Worm (Caenorhabditis elegans) whole organism, L3 larva: ENCODE results near the gene eri-5.

Source experiments
- R02D3.7 ChIP-seq: fragments of 150-350 bp; optimal IDR thresholded peaks from 2 replicates; lab custom pipeline; 2014; ENCODE audit warnings: missing biosample characterization, missing genetic modification characterization
- ZK546.5 ChIP-seq: sonication (generic microtip); optimal IDR thresholded peaks from 2 replicates; lab custom pipeline; 2017; ENCODE audit warnings: missing biosample characterization, missing genetic modification characterization
- aly-2 ChIP-seq: fragments of 150-350 bp; optimal IDR thresholded peaks from 2 replicates; lab custom pipeline; 2014; ENCODE audit warnings: missing biosample characterization, missing genetic modification characterization
- ama-1 ChIP-seq: fragments of 150-350 bp; optimal IDR thresholded peaks from 2 replicates; lab custom pipeline; 2018
- ceh-16 ChIP-seq: sonication (generic microtip); optimal IDR thresholded peaks from 2 replicates; lab custom pipeline; 2017; ENCODE audit warnings: missing biosample characterization, missing genetic modification characterization
- ceh-28 ChIP-seq: fragments of 150-350 bp; optimal IDR thresholded peaks from 2 replicates; lab custom pipeline; 2014; ENCODE audit warnings: missing biosample characterization, missing genetic modification reagents, missing genetic modification characterization
- ceh-82 ChIP-seq: fragments of 150-350 bp; optimal IDR thresholded peaks from 2 replicates; lab custom pipeline; 2014; ENCODE audit warnings: missing biosample characterization, missing genetic modification characterization
- ceh-9 ChIP-seq: sonication (generic microtip); optimal IDR thresholded peaks from 2 replicates; lab custom pipeline; 2018; ENCODE audit warnings: missing biosample characterization, missing genetic modification characterization
- daf-12 ChIP-seq: fragments of 150-350 bp; optimal IDR thresholded peaks from 2 replicates; lab custom pipeline; 2014; ENCODE audit warnings: missing biosample characterization, missing genetic modification reagents, missing genetic modification characterization
- egl-27 ChIP-seq: sonication (generic microtip); optimal IDR thresholded peaks from 4 replicates; lab custom pipeline; 2017; ENCODE audit warnings: missing biosample characterization, missing genetic modification reagents, missing genetic modification characterization
- egl-5 ChIP-seq: fragments of 150-350 bp; optimal IDR thresholded peaks from 2 replicates; lab custom pipeline; 2017; ENCODE audit warnings: missing biosample characterization, missing genetic modification reagents, missing genetic modification characterization, inconsistent platforms
- elt-1 ChIP-seq: fragments of 150-350 bp; optimal IDR thresholded peaks from 2 replicates; lab custom pipeline; 2014; ENCODE audit warnings: missing biosample characterization, missing genetic modification characterization
- elt-2 ChIP-seq: sonication (generic microtip); optimal IDR thresholded peaks from 2 replicates; lab custom pipeline; 2016; ENCODE audit warnings: missing genetic modification reagents, mild to moderate bottlenecking, missing genetic modification characterization, missing compliant biosample characterization
- elt-3 ChIP-seq, 3 experiments: fragments of 150-350 bp in 1 of 3; sonication (generic microtip) in 2 of 3; optimal IDR thresholded peaks; 2 replicates in 2 of 3; 4 replicates in 1 of 3; lab custom pipeline; 2014 to 2017; ENCODE audit warnings: missing biosample characterization in 3 of 3, missing genetic modification characterization in 3 of 3
- eor-1 ChIP-seq, 2 experiments: fragments of 150-350 bp; optimal IDR thresholded peaks; 2 replicates each; lab custom pipeline; 2014 to 2018; ENCODE audit warnings: missing biosample characterization in 2 of 2, missing genetic modification characterization in 2 of 2
- fkh-10 ChIP-seq: sonication (generic microtip); optimal IDR thresholded peaks from 2 replicates; lab custom pipeline; 2017; ENCODE audit warnings: missing biosample characterization, missing genetic modification reagents, missing genetic modification characterization
- fkh-2 ChIP-seq: fragments of 150-350 bp; optimal IDR thresholded peaks from 2 replicates; lab custom pipeline; 2014; ENCODE audit warnings: missing biosample characterization, missing genetic modification reagents, missing genetic modification characterization
- fos-1 ChIP-seq: fragments of 150-350 bp; optimal IDR thresholded peaks from 2 replicates; lab custom pipeline; 2014; ENCODE audit warnings: missing biosample characterization, missing genetic modification characterization
- hmg-11 ChIP-seq: sonication (generic microtip); optimal IDR thresholded peaks from 2 replicates; lab custom pipeline; 2016; ENCODE audit warnings: missing genetic modification characterization, missing compliant biosample characterization
- jun-1 ChIP-seq: fragments of 150-350 bp; optimal IDR thresholded peaks from 2 replicates; lab custom pipeline; 2014; ENCODE audit warnings: missing biosample characterization, missing genetic modification reagents, missing genetic modification characterization
- lin-15B ChIP-seq: fragments of 150-350 bp; optimal IDR thresholded peaks from 2 replicates; lab custom pipeline; 2014; ENCODE audit warnings: missing biosample characterization, missing genetic modification characterization
- lin-39 ChIP-seq: fragments of 150-350 bp; optimal IDR thresholded peaks from 2 replicates; lab custom pipeline; 2018; ENCODE audit warnings: missing biosample characterization, missing genetic modification reagents, missing genetic modification characterization
- lsy-12 ChIP-seq: sonication (generic microtip); optimal IDR thresholded peaks from 2 replicates; lab custom pipeline; 2016; ENCODE audit warnings: mild to moderate bottlenecking, missing genetic modification characterization, missing compliant biosample characterization
- mdl-1 ChIP-seq: fragments of 150-350 bp; optimal IDR thresholded peaks from 2 replicates; lab custom pipeline; 2014; ENCODE audit warnings: missing biosample characterization, missing genetic modification characterization
- mml-1 ChIP-seq: fragments of 150-350 bp; sonication (generic microtip); optimal IDR thresholded peaks from 3 replicates; lab custom pipeline; 2014; ENCODE audit warnings: missing biosample characterization, missing genetic modification characterization
- nfya-1 ChIP-seq: sonication (generic microtip); optimal IDR thresholded peaks from 2 replicates; lab custom pipeline; 2017; ENCODE audit warnings: missing genetic modification characterization, mild to moderate bottlenecking, missing compliant biosample characterization, antibody characterized with exemption, moderate library complexity; ENCODE audit not compliant: insufficient read depth
- nhr-11 ChIP-seq: fragments of 150-350 bp; optimal IDR thresholded peaks from 2 replicates; lab custom pipeline; 2014; ENCODE audit warnings: missing biosample characterization, missing genetic modification characterization
- nhr-12 ChIP-seq: fragments of 150-350 bp; optimal IDR thresholded peaks from 2 replicates; lab custom pipeline; 2014; ENCODE audit warnings: missing biosample characterization, missing genetic modification characterization
- nhr-23 ChIP-seq: fragments of 150-350 bp; optimal IDR thresholded peaks from 2 replicates; lab custom pipeline; 2014; ENCODE audit warnings: missing biosample characterization, missing genetic modification reagents, missing genetic modification characterization
- nhr-237 ChIP-seq: fragments of 150-350 bp; optimal IDR thresholded peaks from 2 replicates; lab custom pipeline; 2014; ENCODE audit warnings: missing biosample characterization, missing genetic modification characterization
- nhr-25 ChIP-seq: sonication (generic microtip); optimal IDR thresholded peaks from 2 replicates; lab custom pipeline; 2017; ENCODE audit warnings: missing biosample characterization, missing genetic modification characterization
- nhr-28 ChIP-seq: fragments of 150-350 bp; optimal IDR thresholded peaks from 2 replicates; lab custom pipeline; 2014; ENCODE audit warnings: missing biosample characterization, missing genetic modification characterization
- nhr-43 ChIP-seq: sonication (generic microtip); optimal IDR thresholded peaks from 2 replicates; lab custom pipeline; 2016; ENCODE audit warnings: mild to moderate bottlenecking, missing genetic modification characterization, missing compliant biosample characterization; ENCODE audit not compliant: poor library complexity, severe bottlenecking
- nhr-67 ChIP-seq: fragments of 150-350 bp; optimal IDR thresholded peaks from 2 replicates; lab custom pipeline; 2014; ENCODE audit warnings: missing biosample characterization, missing genetic modification characterization
- nhr-76 ChIP-seq: fragments of 150-350 bp; sonication (generic microtip); optimal IDR thresholded peaks from 5 replicates; lab custom pipeline; 2014; ENCODE audit warnings: missing biosample characterization, missing genetic modification characterization
- nhr-77 ChIP-seq: fragments of 150-350 bp; optimal IDR thresholded peaks from 2 replicates; lab custom pipeline; 2014; ENCODE audit warnings: missing biosample characterization, missing genetic modification characterization
- pha-4 ChIP-seq: fragments of 150-350 bp; optimal IDR thresholded peaks from 2 replicates; lab custom pipeline; 2014; ENCODE audit warnings: missing biosample characterization, missing genetic modification reagents, missing genetic modification characterization
- pqm-1 ChIP-seq: fragments of 150-350 bp; optimal IDR thresholded peaks from 2 replicates; lab custom pipeline; 2017; ENCODE audit warnings: missing biosample characterization, missing genetic modification characterization, inconsistent platforms
- sea-2 ChIP-seq: fragments of 150-350 bp; sonication (generic microtip); optimal IDR thresholded peaks from 4 replicates; lab custom pipeline; 2014; ENCODE audit warnings: missing biosample characterization, missing genetic modification reagents, missing genetic modification characterization
- skn-1 ChIP-seq: fragments of 150-350 bp; optimal IDR thresholded peaks from 2 replicates; lab custom pipeline; 2014; ENCODE audit warnings: missing biosample characterization, missing genetic modification characterization
- snpc-4 ChIP-seq: fragments of 150-350 bp; optimal IDR thresholded peaks from 2 replicates; lab custom pipeline; 2014; ENCODE audit warnings: missing biosample characterization, missing genetic modification characterization
- tbx-2 ChIP-seq: sonication (generic microtip); optimal IDR thresholded peaks from 2 replicates; lab custom pipeline; 2016; ENCODE audit warnings: mild to moderate bottlenecking, missing genetic modification characterization, missing compliant biosample characterization
- unc-39 ChIP-seq: sonication (generic microtip); optimal IDR thresholded peaks from 4 replicates; lab custom pipeline; 2017; ENCODE audit warnings: missing biosample characterization, missing genetic modification characterization
- unc-62 ChIP-seq: fragments of 150-350 bp; sonication (generic microtip); optimal IDR thresholded peaks from 4 replicates; lab custom pipeline; 2014; ENCODE audit warnings: missing biosample characterization, missing genetic modification reagents, missing genetic modification characterization
- zag-1 ChIP-seq: fragments of 150-350 bp; optimal IDR thresholded peaks from 2 replicates; lab custom pipeline; 2014; ENCODE audit warnings: missing biosample characterization, missing genetic modification characterization
- ztf-11 ChIP-seq: fragments of 150-350 bp; optimal IDR thresholded peaks from 2 replicates; lab custom pipeline; 2014; ENCODE audit warnings: missing biosample characterization, missing genetic modification characterization
- ztf-4 ChIP-seq: fragments of 150-350 bp; optimal IDR thresholded peaks from 2 replicates; lab custom pipeline; 2014; ENCODE audit warnings: missing biosample characterization, missing genetic modification characterization

eri-5 gene

DNA sequence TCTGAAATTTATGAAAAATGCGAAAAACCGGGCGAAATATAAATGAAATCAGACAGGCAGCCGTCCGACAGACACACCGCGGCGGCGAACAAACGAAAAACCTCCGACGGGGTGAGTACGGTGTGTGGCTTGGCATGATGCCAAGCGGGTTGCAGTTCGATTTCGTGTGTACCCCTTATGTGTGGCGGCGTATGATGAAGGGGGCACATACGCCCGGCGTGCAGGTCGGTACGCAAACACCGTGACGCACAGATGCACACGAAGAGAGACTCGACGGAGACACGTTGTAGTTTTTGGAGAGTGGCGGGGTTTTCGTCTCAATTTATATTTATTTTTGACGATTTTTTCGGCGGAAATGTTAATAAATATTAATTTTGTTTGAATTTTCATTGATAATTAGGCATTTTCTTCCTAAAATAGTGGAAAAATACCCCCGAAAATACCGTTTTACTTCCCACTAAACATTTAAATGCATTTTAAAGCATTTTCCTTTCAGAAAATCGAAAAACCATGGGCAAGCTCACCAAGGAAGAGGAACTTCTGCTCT is 1.6 kb upstream of the eri-5 start, which contains the start of gene trap-3 (continued):
- TF ChIP-seq ztf-4 (tag; lab: Kevin White, UChicago) (peak; percentile 92), lin-39 (tag; lab: Kevin White, UChicago) (peak; percentile 97), fkh-10 (peak; percentile 50), aly-2 (tag; lab: Kevin White, UChicago) (no peak), nhr-77 (tag; lab: Kevin White, UChicago) (peak; percentile 29), nhr-67 (tag; lab: Kevin White, UChicago) (no peak), egl-27 (tag; lab: Kevin White, UChicago) (no peak), lin-15B (tag; lab: Kevin White, UChicago) (peak; percentile 95), ama-1 (lab: Kevin White, UChicago) (peak; percentile 35), ZK546.5 (tag; lab: Kevin White, UChicago) (peak; percentile 14), hmg-11 (tag; lab: Kevin White, UChicago) (peak; percentile 96), eor-1 (tag; optimal IDR thresholded peaks at IDR 0.05; lab: Kevin White, UChicago) (no peak), daf-12 (tag; lab: Kevin White, UChicago) (no peak)

DNA sequence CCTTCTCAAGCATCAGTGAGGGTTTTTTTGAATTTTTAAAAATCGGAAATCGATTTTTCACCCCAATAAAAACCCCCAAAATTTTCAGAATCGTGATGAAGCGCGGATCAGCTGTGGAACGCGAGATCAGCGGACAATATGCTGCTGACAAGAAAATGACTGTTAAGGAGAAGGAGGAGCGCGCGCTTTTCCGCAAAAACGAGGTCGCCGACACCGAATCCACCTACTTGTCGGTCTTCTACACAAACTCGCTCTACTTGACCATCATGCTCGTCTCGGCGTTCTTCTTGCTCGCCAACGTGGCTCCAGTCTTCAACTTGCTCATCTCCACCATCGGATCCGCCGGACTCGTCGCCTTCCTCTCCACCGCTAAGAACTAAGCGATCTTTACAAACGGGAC is 876 bp upstream of the eri-5 start:
- TF ChIP-seq nhr-25 (tag; lab: Kevin White, UChicago) (no peak), nhr-11 (tag; lab: Kevin White, UChicago) (no peak), ceh-16 (no peak), lin-39 (tag; lab: Kevin White, UChicago) (no peak), ZK546.5 (tag; lab: Kevin White, UChicago) (no peak), skn-1 (no peak), nhr-77 (tag; lab: Kevin White, UChicago) (no peak)

DNA sequence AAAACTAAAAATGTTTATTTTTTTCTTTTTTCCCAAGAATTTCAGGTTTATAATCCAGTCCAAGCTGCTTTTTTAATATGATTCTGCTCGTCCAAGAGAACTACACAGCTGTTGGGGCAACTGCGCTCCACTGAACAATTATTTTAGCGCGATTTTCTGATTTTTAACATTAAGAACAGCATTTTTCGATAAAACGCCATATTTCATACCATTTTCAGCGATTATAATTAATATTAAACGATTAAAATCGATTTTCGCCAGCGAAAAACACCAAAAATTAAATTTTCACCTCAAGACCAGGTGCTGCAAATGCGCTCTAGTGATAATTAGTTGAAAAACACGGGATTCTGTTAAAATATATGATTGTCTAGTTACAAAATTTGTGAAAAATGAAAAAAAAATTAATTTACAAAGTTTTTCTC is 359 bp upstream of the eri-5 start:
- peak; percentile 45 for TF ChIP-seq aly-2 (tag; lab: Kevin White, UChicago)
- TF ChIP-seq mml-1 (tag; lab: Kevin White, UChicago) = no peak
- TF ChIP-seq jun-1 (tag; lab: Kevin White, UChicago) = no peak
- no peak for TF ChIP-seq unc-62 (GFP tag; lab: Kevin White, UChicago)
- TF ChIP-seq nhr-11 (tag; lab: Kevin White, UChicago) = no peak
- TF ChIP-seq egl-5 (tag; lab: Kevin White, UChicago) = no peak
- TF ChIP-seq elt-3 (tag; optimal IDR thresholded peaks at IDR 0.05; lab: Kevin White, UChicago) = no peak
- TF ChIP-seq nhr-237 (tag; lab: Kevin White, UChicago) = no peak
- TF ChIP-seq ceh-82 (tag; lab: Kevin White, UChicago) = no peak
- peak; percentile 41 for TF ChIP-seq nfya-1 (tag; lab: Kevin White, UChicago)
- no peak for TF ChIP-seq nhr-28 (tag; lab: Kevin White, UChicago)
- no peak for TF ChIP-seq ztf-11
- TF ChIP-seq snpc-4 (tag; lab: Kevin White, UChicago) = no peak
- peak; percentile 5 for TF ChIP-seq lin-15B (tag; lab: Kevin White, UChicago)
- no peak for TF ChIP-seq unc-39 (tag; lab: Kevin White, UChicago)
- TF ChIP-seq ceh-9 (tag; lab: Kevin White, UChicago) = no peak
- peak; percentile 53 for TF ChIP-seq pha-4 (tag; lab: Kevin White, UChicago)
- no peak for TF ChIP-seq fkh-2 (tag; lab: Kevin White, UChicago)
- TF ChIP-seq ceh-28 (tag; lab: Kevin White, UChicago) = peak; percentile 42
- no peak for TF ChIP-seq fos-1
- TF ChIP-seq ceh-16 = no peak
- peak; percentile 31 for TF ChIP-seq elt-2 (tag; lab: Kevin White, UChicago)
- peak; percentile 35 for TF ChIP-seq lsy-12 (tag; lab: Kevin White, UChicago)
- peak; percentile 18 for TF ChIP-seq nhr-77 (tag; lab: Kevin White, UChicago)
- TF ChIP-seq mdl-1 (tag; lab: Kevin White, UChicago) = no peak
- TF ChIP-seq hmg-11 (tag; lab: Kevin White, UChicago) = peak; percentile 31
- TF ChIP-seq pqm-1 (tag; lab: Kevin White, UChicago) = no peak
- peak; percentile 44 for TF ChIP-seq nhr-43
- TF ChIP-seq egl-27 (tag; lab: Kevin White, UChicago) = no peak
- no peak for TF ChIP-seq daf-12 (tag; lab: Kevin White, UChicago)
- TF ChIP-seq tbx-2 = no peak
- no peak for TF ChIP-seq fkh-10
- TF ChIP-seq eor-1 (tag; optimal IDR thresholded peaks at IDR 0.05; lab: Kevin White, UChicago) = no peak
- peak; percentile 51 for TF ChIP-seq ama-1 (lab: Kevin White, UChicago)
- TF ChIP-seq nhr-67 (tag; lab: Kevin White, UChicago) = no peak
- no peak for TF ChIP-seq R02D3.7 (tag; lab: Kevin White, UChicago)
- TF ChIP-seq nhr-12 (tag; lab: Kevin White, UChicago) = no peak
- TF ChIP-seq sea-2 (GFP tag; lab: Kevin White, UChicago) = no peak
- TF ChIP-seq nhr-25 (tag; lab: Kevin White, UChicago) = no peak
- no peak for TF ChIP-seq nhr-76 (tag; lab: Kevin White, UChicago)
- no peak for TF ChIP-seq elt-1 (tag; lab: Kevin White, UChicago)
- TF ChIP-seq skn-1 = no peak
- TF ChIP-seq zag-1 (tag; lab: Kevin White, UChicago) = no peak
- no peak for TF ChIP-seq ztf-4 (tag; lab: Kevin White, UChicago)
- peak; percentile 37 for TF ChIP-seq nhr-23 (tag; lab: Kevin White, UChicago)
- TF ChIP-seq ZK546.5 (tag; lab: Kevin White, UChicago) = no peak
